Worm (Caenorhabditis elegans) whole organism, early embryonic: ENCODE measurements around the gene set-31.

ENCODE experiments used
- B0310.2 ChIP-seq: sonication (generic microtip); optimal IDR thresholded peaks from 2 replicates; lab custom pipeline; 2016; ENCODE audit warnings: mild to moderate bottlenecking, missing genetic modification characterization, missing compliant biosample characterization
- F13C5.2 ChIP-seq: sonication (generic microtip); optimal IDR thresholded peaks from 2 replicates; lab custom pipeline; 2017; ENCODE audit warnings: mild to moderate bottlenecking, missing genetic modification characterization, inconsistent platforms, missing compliant biosample characterization
- aly-1 ChIP-seq: sonication (generic microtip); optimal IDR thresholded peaks from 2 replicates; lab custom pipeline; 2016; ENCODE audit warnings: missing genetic modification characterization, missing compliant biosample characterization
- ama-1 ChIP-seq: fragments of 150-350 bp; optimal IDR thresholded peaks from 2 replicates; lab custom pipeline; 2014
- ceh-13 ChIP-seq: fragments of 200-800 bp; sonication (Bioruptor generic); optimal IDR thresholded peaks from 2 replicates; lab custom pipeline; 2018; ENCODE audit warnings: mild to moderate bottlenecking, missing genetic modification characterization, missing compliant biosample characterization
- ets-7 ChIP-seq: sonication (generic microtip); optimal IDR thresholded peaks from 2 replicates; lab custom pipeline; 2016; ENCODE audit warnings: missing genotype, missing genetic modification characterization, missing compliant biosample characterization
- flt-1 ChIP-seq: fragments of 200-800 bp; sonication (Bioruptor generic); IDR thresholded peaks from 2 replicates; pipeline ENCODE4 v1.3.6; 2022; ENCODE audit warnings: missing genetic modification characterization, missing compliant biosample characterization
- hmbx-1 ChIP-seq: sonication (generic microtip); optimal IDR thresholded peaks from 2 replicates; lab custom pipeline; 2016; ENCODE audit warnings: mild to moderate bottlenecking, missing genetic modification characterization, missing compliant biosample characterization
- hmg-4 ChIP-seq: fragments of 200-800 bp; sonication (Bioruptor generic); optimal IDR thresholded peaks from 2 replicates; lab custom pipeline; 2018; ENCODE audit warnings: mild to moderate bottlenecking, missing genetic modification characterization, missing compliant biosample characterization
- scrt-1 ChIP-seq: fragments of 200-800 bp; sonication (Bioruptor generic); IDR thresholded peaks from 2 replicates; pipeline ENCODE4 v1.3.6; 2022; ENCODE audit warnings: missing genetic modification characterization, missing compliant biosample characterization
- sea-1 ChIP-seq: fragments of 200-800 bp; sonication (Bioruptor generic); conservative IDR thresholded peaks from 2 replicates; pipeline ENCODE4 v1.3.6; 2022; ENCODE audit warnings: missing genetic modification characterization, missing compliant biosample characterization
- tbx-11 ChIP-seq: fragments of 200-800 bp; sonication (Bioruptor generic); IDR thresholded peaks from 2 replicates; pipeline ENCODE4 v1.3.6; 2022; ENCODE audit warnings: missing genetic modification characterization, missing compliant biosample characterization
- tbx-37 ChIP-seq: fragments of 200-800 bp; sonication (Bioruptor generic); conservative IDR thresholded peaks from 2 replicates; pipeline ENCODE4 v1.3.6; 2022; ENCODE audit warnings: missing genetic modification reagents, missing genetic modification characterization, missing compliant biosample characterization

The set-31 gene

DNA sequence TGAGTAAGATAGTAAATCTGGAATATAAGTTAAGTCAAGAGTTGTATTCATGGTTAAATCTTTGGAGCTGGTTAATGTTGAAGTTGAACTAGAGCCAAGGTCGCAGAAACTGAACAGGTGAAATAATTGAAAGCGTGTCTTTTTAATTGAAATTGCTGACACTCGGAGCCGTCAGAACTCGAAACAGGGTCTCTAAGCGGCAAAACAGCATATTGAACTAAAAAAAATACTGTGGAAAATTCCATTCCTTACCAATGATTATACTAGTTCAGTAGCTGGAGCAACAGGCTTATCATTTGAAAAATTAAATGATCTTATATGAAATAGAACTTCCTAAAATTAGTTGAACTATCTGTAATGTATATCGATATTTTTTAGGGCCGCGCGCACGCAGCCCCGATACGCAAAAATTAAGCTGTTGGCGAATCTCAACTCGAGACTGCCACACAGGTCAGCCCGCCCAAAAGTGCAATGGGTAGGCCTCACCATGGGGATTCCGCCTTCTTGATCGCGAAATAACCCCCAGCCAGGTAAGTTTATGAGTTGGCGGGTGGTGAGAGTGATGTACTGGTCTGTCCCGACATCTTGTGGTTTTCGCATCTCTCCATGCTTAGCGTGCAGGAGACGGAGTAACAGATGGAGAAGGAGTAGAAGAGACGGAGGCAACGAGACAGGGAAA is 50.6 kb downstream of the set-31 start, which contains the start of gene srz-97:
TSS of gene srz-97 (minus strand) at position 51 of the 679 bp plus-strand sequence.
- TF ChIP-seq B0310.2 (tag; lab: Kevin White, UChicago) (no peak), ama-1 (lab: Kevin White, UChicago) (no peak), aly-1 (tag; lab: Kevin White, UChicago) (no peak), hmbx-1 (tag; lab: Kevin White, UChicago) (no peak), ceh-13 (no peak), ets-7 (tag; lab: Kevin White, UChicago) (no peak), tbx-37 (GFP tag; lab: Robert Waterston, UW) (no peak), flt-1 (no peak)

DNA sequence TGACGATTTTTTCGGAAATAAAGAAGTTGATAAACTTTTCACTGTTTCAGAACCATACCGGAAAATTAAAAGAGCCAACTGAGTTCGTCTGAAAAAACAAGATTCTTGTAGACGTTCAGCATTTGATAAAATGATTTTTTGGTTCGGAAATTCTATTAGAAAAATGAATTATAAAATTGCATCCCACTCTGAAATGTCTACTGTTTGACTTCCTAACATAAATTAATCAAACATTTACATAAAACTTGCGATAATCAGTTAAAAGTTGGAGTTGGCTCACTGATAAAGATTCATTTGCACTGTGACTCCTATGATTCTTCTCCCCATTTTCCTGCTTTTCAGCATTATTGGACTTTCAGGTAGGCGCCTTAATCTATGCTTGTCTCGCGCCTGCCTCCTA is 51.2 kb downstream of the set-31 start, which contains the start of gene clec-57:
TSS of gene clec-57 (plus strand) at position 301 of the 400 bp plus-strand sequence.
- TF ChIP-seq ama-1 (lab: Kevin White, UChicago) (no peak), hmg-4 (GFP tag; lab: Kevin White, UChicago) (no peak), ceh-13 (no peak), scrt-1 (GFP tag; lab: Robert Waterston, UW) (no peak), tbx-11 (GFP tag; lab: Robert Waterston, UW) (no peak), tbx-37 (GFP tag; lab: Robert Waterston, UW) (no peak), F13C5.2 (tag; lab: Kevin White, UChicago) (no peak), sea-1 (GFP tag; lab: Robert Waterston, UW) (no peak)
